Worm (Caenorhabditis elegans) whole organism, L4/young adult: ENCODE measurements around the gene W01G7.4.

Experiments
- W03F9.2 ChIP-seq: fragments of 150-350 bp; optimal IDR thresholded peaks from 2 replicates; lab custom pipeline; 2014; ENCODE audit warnings: missing biosample characterization, missing genetic modification characterization
- dao-5 ChIP-seq: sonication (generic microtip); optimal IDR thresholded peaks from 2 replicates; lab custom pipeline; 2016; ENCODE audit warnings: missing genotype, missing genetic modification characterization, moderate library complexity, missing compliant biosample characterization
- him-1 ChIP-seq: sonication (generic microtip); optimal IDR thresholded peaks from 2 replicates; lab custom pipeline; 2016; ENCODE audit warnings: missing genotype, missing genetic modification reagents, missing genetic modification characterization, missing compliant biosample characterization

DNA sequence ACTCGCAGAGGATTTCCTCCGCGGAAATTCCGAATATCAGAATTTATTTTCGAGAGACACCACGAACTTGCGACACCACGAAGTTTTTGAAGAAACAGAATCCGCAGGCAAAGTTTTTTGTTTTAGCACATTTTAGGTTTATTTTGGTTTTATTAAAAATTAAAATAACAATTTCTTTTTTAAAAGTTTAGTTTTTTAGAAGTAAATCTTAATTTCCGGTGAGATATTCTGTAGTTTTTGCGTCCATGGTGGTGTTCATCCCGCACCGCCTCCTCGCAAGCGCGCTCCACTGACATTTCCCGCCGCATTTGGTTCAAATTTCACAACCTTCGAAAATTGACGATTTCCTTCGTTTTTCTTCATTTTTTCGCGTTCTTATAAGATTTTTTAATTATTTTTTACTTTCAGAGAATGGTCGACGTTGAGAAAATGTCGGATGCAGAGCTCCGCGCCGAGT is 2.5 kb downstream of the W01G7.4 start, which contains the start of gene lem-2:
- TF ChIP-seq him-1 (tag; lab: Kevin White, UChicago) (peak; percentile 25), W03F9.2 (tag; lab: Kevin White, UChicago) (peak; percentile 73), dao-5 (tag; lab: Kevin White, UChicago) (no peak)
